Fruit fly (Drosophila melanogaster) whole organism, embryonic: ENCODE measurements around the gene Ids.

Experiments
- Awh ChIP-seq: fragments of 200-800 bp; sonication (Bioruptor generic); IDR thresholded peaks from 2 replicates; pipeline ENCODE4, ENCODE4 v1.3.6; 2022; ENCODE audit warnings: missing biosample characterization, missing genetic modification characterization
- Bgb ChIP-seq: fragments of 200-800 bp; sonication (Bioruptor generic); IDR thresholded peaks from 2 replicates; pipeline ENCODE4 v1.3.6; 2022; ENCODE audit warnings: missing biosample characterization, missing genetic modification characterization; ENCODE audit not compliant: partially characterized antibody
- CG12769 ChIP-seq: fragments of 200-800 bp; sonication (Bioruptor generic); optimal IDR thresholded peaks from 2 replicates; lab custom pipeline; 2019; ENCODE audit warnings: missing biosample characterization, mild to moderate bottlenecking, missing genetic modification characterization, moderate library complexity
- CG13624 ChIP-seq: fragments of 200-800 bp; sonication (Bioruptor generic); optimal IDR thresholded peaks from 2 replicates; lab custom pipeline; 2016; ENCODE audit warnings: missing biosample characterization, missing genetic modification characterization
- CG13894 ChIP-seq: fragments of 200-800 bp; sonication (Bioruptor generic); optimal IDR thresholded peaks from 3 replicates; lab custom pipeline; 2018; ENCODE audit warnings: missing biosample characterization, mild to moderate bottlenecking, missing genetic modification characterization, moderate library complexity
- CG15479 ChIP-seq: fragments of 200-800 bp; sonication (Bioruptor generic); optimal IDR thresholded peaks from 3 replicates; lab custom pipeline; 2019; ENCODE audit warnings: missing biosample characterization, mild to moderate bottlenecking, missing genetic modification characterization, moderate library complexity
- CG2712 ChIP-seq: fragments of 200-800 bp; optimal IDR thresholded peaks from 3 replicates; lab custom pipeline; 2019; ENCODE audit warnings: missing biosample characterization, mild to moderate bottlenecking, missing genetic modification characterization, moderate library complexity
- CG4328 ChIP-seq: fragments of 200-800 bp; sonication (Bioruptor generic); optimal IDR thresholded peaks from 3 replicates; lab custom pipeline; 2017; ENCODE audit warnings: missing biosample characterization, missing genetic modification reagents, missing genetic modification characterization
- CG6175 ChIP-seq: fragments of 200-800 bp; sonication (Bioruptor generic); IDR thresholded peaks from 3 replicates; pipeline ENCODE4 v1.3.6; 2022; ENCODE audit warnings: missing biosample characterization, missing genetic modification characterization
- CG7839 ChIP-seq: fragments of 200-800 bp; sonication (Bioruptor generic); optimal IDR thresholded peaks from 3 replicates; lab custom pipeline; 2018; ENCODE audit warnings: missing biosample characterization, mild to moderate bottlenecking, missing genetic modification characterization, moderate library complexity
- CG8290 ChIP-seq, 3 experiments: fragments of 200-800 bp; sonication (Bioruptor generic); optimal IDR thresholded peaks; 2 replicates each; lab custom pipeline; 2016 to 2019; ENCODE audit warnings: missing biosample characterization in 3 of 3, missing genetic modification characterization in 3 of 3, mild to moderate bottlenecking in 2 of 3, moderate library complexity in 1 of 3
- Doc2 ChIP-seq: fragments of 200-800 bp; sonication (Bioruptor generic); IDR thresholded peaks from 2 replicates; pipeline ENCODE4 v1.3.6; 2022; ENCODE audit warnings: missing biosample characterization, missing genetic modification characterization
- HLH54F ChIP-seq: fragments of 200-800 bp; sonication (Bioruptor generic); optimal IDR thresholded peaks from 3 replicates; lab custom pipeline; 2016; ENCODE audit warnings: missing biosample characterization, missing genetic modification characterization
- HLHmδ ChIP-seq: fragments of 200-800 bp; sonication (Bioruptor generic); optimal IDR thresholded peaks from 2 replicates; lab custom pipeline; 2018; ENCODE audit warnings: missing biosample characterization, mild to moderate bottlenecking, missing genetic modification characterization, moderate library complexity
- Hey ChIP-seq: fragments of 200-800 bp; sonication (Bioruptor generic); optimal IDR thresholded peaks from 3 replicates; lab custom pipeline; 2018; ENCODE audit warnings: missing biosample characterization, mild to moderate bottlenecking, missing genetic modification characterization
- Med ChIP-seq: fragments of 200-800 bp; sonication (Bioruptor generic); peaks from one replicate; lab custom pipeline; 2016; ENCODE audit warnings: missing biosample characterization, missing genetic modification characterization, mild to moderate bottlenecking, inconsistent platforms, moderate library complexity
- Mes4 ChIP-seq: fragments of 200-800 bp; sonication (Bioruptor generic); optimal IDR thresholded peaks from 2 replicates; lab custom pipeline; 2016; ENCODE audit warnings: missing biosample characterization, missing genetic modification characterization
- Mrtf ChIP-seq: fragments of 200-800 bp; sonication (Bioruptor generic); IDR thresholded peaks from 3 replicates; pipeline ENCODE4 v1.3.6; 2022; ENCODE audit warnings: missing biosample characterization, missing genetic modification characterization
- Optix ChIP-seq: fragments of 200-800 bp; sonication (Bioruptor generic); IDR thresholded peaks from 3 replicates; pipeline ENCODE4 v1.3.6; 2022; ENCODE audit warnings: missing biosample characterization, missing genetic modification characterization
- Ssrp ChIP-seq: fragments of 200-800 bp; sonication (Bioruptor generic); optimal IDR thresholded peaks from 2 replicates; lab custom pipeline; 2018; ENCODE audit warnings: missing biosample characterization, mild to moderate bottlenecking, missing genetic modification characterization, moderate library complexity
- abd-A ChIP-seq: fragments of 200-800 bp; sonication (Bioruptor generic); optimal IDR thresholded peaks from 3 replicates; lab custom pipeline; 2019; ENCODE audit warnings: missing biosample characterization, mild to moderate bottlenecking, missing genetic modification characterization, moderate library complexity
- ac ChIP-seq: fragments of 200-800 bp; sonication (Bioruptor generic); optimal IDR thresholded peaks from 3 replicates; lab custom pipeline; 2017; ENCODE audit warnings: missing biosample characterization, mild to moderate bottlenecking, missing genetic modification characterization
- az2 ChIP-seq: fragments of 200-800 bp; sonication (Bioruptor generic); optimal IDR thresholded peaks from 3 replicates; lab custom pipeline; 2016; ENCODE audit warnings: missing biosample characterization, missing genetic modification characterization
- br ChIP-seq: fragments of >200 bp; optimal IDR thresholded peaks from 2 replicates; lab custom pipeline; 2017
- chinmo ChIP-seq: fragments of 200-800 bp; sonication (Bioruptor generic); IDR thresholded peaks from 4 replicates; pipeline ENCODE4 v1.3.6; 2022; ENCODE audit warnings: missing biosample characterization, missing genetic modification characterization; ENCODE audit not compliant: partially characterized antibody
- crol ChIP-seq: fragments of 200-800 bp; sonication (Bioruptor generic); IDR thresholded peaks from 2 replicates; pipeline ENCODE4 v1.3.6; 2022; ENCODE audit warnings: missing biosample characterization, missing genetic modification characterization
- gsb ChIP-seq: fragments of 200-800 bp; sonication (Bioruptor generic); IDR thresholded peaks from 2 replicates; pipeline ENCODE4 v1.3.6; 2022; ENCODE audit warnings: missing biosample characterization, missing genetic modification characterization
- gsb-n ChIP-seq: fragments of 200-800 bp; sonication (Bioruptor generic); optimal IDR thresholded peaks from 3 replicates; lab custom pipeline; 2018; ENCODE audit warnings: missing biosample characterization, mild to moderate bottlenecking, missing genetic modification characterization
- kni ChIP-seq: fragments of 200-800 bp; sonication (Bioruptor generic); optimal IDR thresholded peaks from 3 replicates; lab custom pipeline; 2017; ENCODE audit warnings: mild to moderate bottlenecking, missing biosample characterization, missing genetic modification reagents, missing genetic modification characterization
- lmd ChIP-seq: fragments of 200-800 bp; sonication (Bioruptor generic); IDR thresholded peaks from 2 replicates; pipeline ENCODE4 v1.3.6; 2022; ENCODE audit warnings: missing biosample characterization, missing genetic modification characterization
- oc ChIP-seq: fragments of 200-800 bp; sonication (Bioruptor generic); optimal IDR thresholded peaks from 2 replicates; lab custom pipeline; 2018; ENCODE audit warnings: missing biosample characterization, mild to moderate bottlenecking, missing genetic modification characterization, moderate library complexity
- pan ChIP-seq, 4 experiments: fragments of >200 bp in 3 of 4; fragments of 200-800 bp in 1 of 4; sonication (Bioruptor generic) in 1 of 4; optimal IDR thresholded peaks in 3 of 4; IDR thresholded peaks in 1 of 4; 2 replicates each; pipeline versions ENCODE4 v1.3.6 to Lab custom; 2017 to 2022; ENCODE audit warnings: missing biosample characterization in 2 of 4, missing genetic modification characterization in 2 of 4, mixed read lengths in 1 of 4
- run ChIP-seq: fragments of 200-800 bp; sonication (Bioruptor generic); optimal IDR thresholded peaks from 3 replicates; lab custom pipeline; 2018; ENCODE audit warnings: missing biosample characterization, mild to moderate bottlenecking, missing genetic modification characterization
- sd ChIP-seq: fragments of 200-800 bp; sonication (Bioruptor generic); optimal IDR thresholded peaks from 3 replicates; lab custom pipeline; 2018; ENCODE audit warnings: missing biosample characterization, mild to moderate bottlenecking, missing genetic modification characterization, moderate library complexity
- sr ChIP-seq: fragments of 200-800 bp; sonication (Bioruptor generic); IDR thresholded peaks from 3 replicates; pipeline ENCODE4 v1.3.6; 2022; ENCODE audit warnings: missing biosample characterization, missing genetic modification characterization
- tna ChIP-seq: fragments of 200-800 bp; sonication (Bioruptor generic); IDR thresholded peaks from 2 replicates; pipeline ENCODE4 v1.3.6; 2022; ENCODE audit warnings: missing biosample characterization, missing genetic modification characterization; ENCODE audit not compliant: partially characterized antibody
- vvl ChIP-seq: fragments of 200-800 bp; sonication (Bioruptor generic); IDR thresholded peaks from 2 replicates; pipeline ENCODE4 v1.3.6; 2022; ENCODE audit warnings: missing biosample characterization, missing genetic modification characterization

The Ids gene

dm6 chr3L:3382489-3382879, 4.4 kb downstream of the Ids start (continued):
- no peak for TF ChIP-seq Hey
- peak; percentile 84 for TF ChIP-seq az2 (GFP tag; lab: Kevin White, UChicago)
- peak; percentile 77 for TF ChIP-seq HLH54F
- peak; percentile 86 for TF ChIP-seq Ssrp (tag; lab: Kevin White, UChicago)
- TF ChIP-seq CG4328 (GFP tag; lab: Kevin White, UChicago), result peak; percentile 25
- no peak for TF ChIP-seq br
- TF ChIP-seq CG15479 (GFP tag; lab: Kevin White, UChicago), result no peak
- TF ChIP-seq gsb (GFP tag; lab: Robert Waterston, UW), result peak; percentile 69
- peak; percentile 94 for TF ChIP-seq CG2712
- TF ChIP-seq CG12769 (tag; lab: Kevin White, UChicago), result peak; percentile 92

- TF ChIP-seq HLHmδ (GFP tag; lab: Kevin White, UChicago) (peak; percentile 57), CG7839 (tag; lab: Kevin White, UChicago) (no peak), CG13894 (tag; lab: Kevin White, UChicago) (peak; percentile 96), lmd (no peak), kni (GFP tag; lab: Kevin White, UChicago) (peak; percentile 93), ac (GFP tag; lab: Kevin White, UChicago) (no peak), oc (peak; percentile 81), Med (peak; percentile 67), gsb-n (tag; lab: Kevin White, UChicago) (peak; percentile 72), Doc2 (GFP tag; lab: Robert Waterston, UW) (no peak), sd (tag; lab: Kevin White, UChicago) (peak; percentile 96), Awh (GFP tag; lab: Robert Waterston, UW) (peak; percentile 39; the same call in 1 of the 2 replicates), CG8290 (GFP tag; optimal IDR thresholded peaks at IDR 0.05; lab: Kevin White, UChicago) (no peak), CG8290 (tag; optimal IDR thresholded peaks at IDR 0.05; lab: Kevin White, UChicago) (peak in 1 of 2 experiments; percentile 46), tna (GFP tag; lab: Robert Waterston, UW) (0 out of 2 replicates have a peak, but pooled peaks have one; percentile 13), run (tag; lab: Kevin White, UChicago) (peak; percentile 58), sr (GFP tag; lab: Robert Waterston, UW) (peak; percentile 86; the same call in 2 of the 3 replicates), Bgb (GFP tag; lab: Robert Waterston, UW) (peak; percentile 9; the same call in 1 of the 2 replicates), chinmo (GFP tag; lab: Robert Waterston, UW) (peak; percentile 78; the same call in 1 of the 4 replicates), Optix (GFP tag; lab: Robert Waterston, UW) (0 out of 3 replicates have a peak, but pooled peaks have one; percentile 31), abd-A (tag; lab: Kevin White, UChicago) (peak; percentile 75), CG13624 (GFP tag; lab: Kevin White, UChicago) (no peak), CG12769 (tag; lab: Kevin White, UChicago) (peak; percentile 87), crol (GFP tag; lab: Robert Waterston, UW) (peak; percentile 91), CG6175 (peak; percentile 75; the same call in 2 of the 3 replicates), Mrtf (GFP tag; lab: Robert Waterston, UW) (0 out of 3 replicates have a peak, but pooled peaks have one; percentile 12), pan (optimal IDR thresholded peaks at IDR 0.05; lab: Kevin White, UChicago) (no peak), pan (GFP tag; optimal IDR thresholded peaks at IDR 0.05 in 1 of 2, IDR thresholded peaks at IDR 0.05 in 1 of 2) (peak in 1 of 2 experiments; percentile 4), vvl (GFP tag; lab: Robert Waterston, UW) (peak; percentile 45; the same call in 1 of the 2 replicates), Mes4 (no peak)
Observed at dm6 chr3L:3383965-3384595, 6.0 kb downstream of the Ids start.
